Fruit fly (Drosophila melanogaster): ENCODE results near the gene tctn.

Gene tctn

DNA sequence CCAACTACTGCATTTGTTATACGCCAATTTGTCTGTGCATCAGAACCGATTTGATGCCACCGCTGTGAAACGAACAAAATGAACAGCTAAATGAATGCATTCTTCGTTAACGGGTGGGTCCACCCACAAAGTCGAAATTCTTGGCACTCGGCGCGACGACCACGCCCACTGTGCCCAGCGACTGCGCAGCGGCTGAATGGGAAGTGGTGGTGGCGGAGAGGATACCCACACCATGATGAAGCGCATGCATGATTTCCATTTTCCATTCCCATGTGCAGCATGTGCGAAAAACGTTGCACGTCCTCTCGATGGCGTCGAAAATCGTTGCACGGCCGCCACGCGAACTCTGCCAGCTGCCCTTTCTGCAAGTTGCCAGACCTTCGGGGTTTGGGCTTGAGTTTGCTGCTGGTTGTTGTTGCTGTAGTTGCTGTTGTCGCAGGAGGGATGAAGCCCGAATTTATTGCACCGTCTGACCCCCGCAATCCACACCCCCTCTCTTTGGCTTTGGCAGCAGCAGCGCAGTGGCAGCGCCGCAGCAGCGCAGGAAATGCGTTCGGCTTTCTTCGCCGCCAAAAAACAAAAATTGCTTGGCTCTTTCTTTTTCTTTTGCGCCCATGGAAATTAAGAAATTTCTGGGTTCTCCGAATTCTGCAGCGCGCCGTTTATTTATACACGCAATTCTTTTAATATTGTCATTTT is 49.2 kb downstream of the tctn start (continued):
- TF ChIP-seq CG6854 (GFP tag; optimal IDR thresholded peaks at IDR 0.05) (peak; percentile 72), CG11902 (GFP tag; optimal IDR thresholded peaks at IDR 0.05) (no peak), CG31627 (GFP tag; optimal IDR thresholded peaks at IDR 0.05) (no peak), CG6276 (GFP tag; optimal IDR thresholded peaks at IDR 0.05) (no peak), CG10631 (GFP tag; optimal IDR thresholded peaks at IDR 0.05) (no peak), CG8119 (GFP tag; IDR thresholded peaks at IDR 0.05) (no peak), CG32006 (GFP tag; optimal IDR thresholded peaks at IDR 0.05) (no peak), Gug (GFP tag; IDR thresholded peaks at IDR 0.05) (no peak), CG6163 (GFP tag; IDR thresholded peaks at IDR 0.05) (peak; percentile 29; the same call in 1 of the 3 replicates), Blimp-1 (GFP tag; optimal IDR thresholded peaks at IDR 0.05) (peak; percentile 42), acj6 (GFP tag; optimal IDR thresholded peaks at IDR 0.05) (no peak), achi (GFP tag; optimal IDR thresholded peaks at IDR 0.05) (no peak), Lpt (GFP tag; optimal IDR thresholded peaks at IDR 0.05) (no peak), dsx (GFP tag; optimal IDR thresholded peaks at IDR 0.05; ENCODE audit: poor library complexity, severe bottlenecking) (no peak), net (GFP tag; optimal IDR thresholded peaks at IDR 0.05) (no peak), CG8632 (GFP tag; optimal IDR thresholded peaks at IDR 0.05) (no peak), eg (GFP tag; IDR thresholded peaks at IDR 0.05) (no peak), CG34406 (GFP tag; optimal IDR thresholded peaks at IDR 0.05) (no peak), CG3919 (GFP tag; optimal IDR thresholded peaks at IDR 0.05) (no peak)

DNA sequence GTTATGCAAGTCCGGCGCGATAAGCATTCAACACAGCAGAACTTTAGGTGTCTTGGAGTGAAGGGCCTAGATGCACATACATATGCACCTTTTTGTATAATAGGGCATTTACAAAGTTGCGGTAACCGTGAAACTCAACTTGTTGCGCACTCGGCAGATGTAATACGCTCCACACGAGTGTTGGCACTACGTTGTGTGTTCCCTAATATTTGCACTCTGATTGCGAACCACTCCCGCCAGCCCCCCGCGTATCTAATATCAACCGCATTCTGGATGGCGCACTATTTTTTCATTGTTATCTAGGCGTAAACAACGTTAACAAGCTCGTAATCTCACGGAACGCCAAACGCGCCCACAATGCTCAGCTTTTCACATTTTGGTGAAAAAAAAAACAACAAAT is 50.1 kb downstream of the tctn start:
- peak; percentile 39 for TF ChIP-seq CG16779 (tag; optimal IDR thresholded peaks at IDR 0.05)
- TF ChIP-seq CG6163 (GFP tag; IDR thresholded peaks at IDR 0.05), result peak; percentile 28; the same call in 1 of the 3 replicates
- TF ChIP-seq dsx (GFP tag; optimal IDR thresholded peaks at IDR 0.05; ENCODE audit: poor library complexity, severe bottlenecking), result no peak
- no peak for TF ChIP-seq Eip93F (GFP tag; optimal IDR thresholded peaks at IDR 0.05)
- TF ChIP-seq fkh (GFP tag; optimal IDR thresholded peaks at IDR 0.05), result peak; percentile 91

dm6 chr2L:6078757-6079351 is 51.6 kb downstream of the tctn start:
- peak; percentile 50 for TF ChIP-seq CG6854 (GFP tag; optimal IDR thresholded peaks at IDR 0.05)
- TF ChIP-seq CG7368 (GFP tag; optimal IDR thresholded peaks at IDR 0.05), result peak; percentile 29
- TF ChIP-seq Lpt (GFP tag; optimal IDR thresholded peaks at IDR 0.05), result peak; percentile 75
- TF ChIP-seq CG9139 (GFP tag; optimal IDR thresholded peaks at IDR 0.05), result no peak
- TF ChIP-seq CG6163 (GFP tag; IDR thresholded peaks at IDR 0.05), result peak; percentile 73
- TF ChIP-seq fd85E (GFP tag; optimal IDR thresholded peaks at IDR 0.05), result no peak
- TF ChIP-seq CG4318 (GFP tag; optimal IDR thresholded peaks at IDR 0.05), result no peak
- no peak for TF ChIP-seq Sox15 (GFP tag; optimal IDR thresholded peaks at IDR 0.05)
- peak; percentile 3 for TF ChIP-seq esn (GFP tag; optimal IDR thresholded peaks at IDR 0.05)
- TF ChIP-seq CG15336 (GFP tag; IDR thresholded peaks at IDR 0.05), result peak; percentile 38; the same call in 1 of the 2 replicates
- TF ChIP-seq CG10669 (GFP tag; optimal IDR thresholded peaks at IDR 0.05), result no peak
- TF ChIP-seq Hr38 (GFP tag; optimal IDR thresholded peaks at IDR 0.05), result no peak
- no peak for TF ChIP-seq CG11762 (GFP tag; optimal IDR thresholded peaks at IDR 0.05; ENCODE audit: insufficient read depth)
- no peak for TF ChIP-seq dac (GFP tag; optimal IDR thresholded peaks at IDR 0.05)
- TF ChIP-seq Sox102F (GFP tag; optimal IDR thresholded peaks at IDR 0.05), result no peak
- peak; percentile 25 for TF ChIP-seq CG1621 (tag; optimal IDR thresholded peaks at IDR 0.05)
- TF ChIP-seq svp (GFP tag), result peak; percentile 85
- TF ChIP-seq fkh (GFP tag; optimal IDR thresholded peaks at IDR 0.05), result peak; percentile 71
- peak; percentile 63 to 72 for TF ChIP-seq ss (GFP tag; optimal IDR thresholded peaks at IDR 0.05)
- peak; percentile 16 for TF ChIP-seq net (GFP tag; optimal IDR thresholded peaks at IDR 0.05)
- TF ChIP-seq topi (GFP tag; optimal IDR thresholded peaks at IDR 0.05), result peak; percentile 8
- TF ChIP-seq Met (GFP tag; optimal IDR thresholded peaks at IDR 0.05), result peak; percentile 100
- no peak for TF ChIP-seq Ets21C (GFP tag; optimal IDR thresholded peaks at IDR 0.05)
- TF ChIP-seq vri (GFP tag; optimal IDR thresholded peaks at IDR 0.05), result peak; percentile 29
- TF ChIP-seq CG11294 (GFP tag; IDR thresholded peaks at IDR 0.05), result no peak
- TF ChIP-seq salr (GFP tag; optimal IDR thresholded peaks at IDR 0.05), result no peak
- TF ChIP-seq CG6792 (GFP tag; optimal IDR thresholded peaks at IDR 0.05), result no peak
- peak; percentile 1 for TF ChIP-seq Sox14 (GFP tag; optimal IDR thresholded peaks at IDR 0.05)
- no peak for TF ChIP-seq Blimp-1 (GFP tag; optimal IDR thresholded peaks at IDR 0.05)
- TF ChIP-seq Gug (GFP tag; IDR thresholded peaks at IDR 0.05), result peak; percentile 42
- peak; percentile 30 for TF ChIP-seq dsx (GFP tag; optimal IDR thresholded peaks at IDR 0.05; ENCODE audit: poor library complexity, severe bottlenecking)
- no peak for TF ChIP-seq OdsH (GFP tag; optimal IDR thresholded peaks at IDR 0.05)
